Fruit fly (Drosophila melanogaster) whole organism: ENCODE data around the gene TM9SF3.

Experiments used
- CG8478 ChIP-seq: fragments of >200 bp; optimal IDR thresholded peaks from 2 replicates; lab custom pipeline; 2018; ENCODE audit warnings: inconsistent platforms
- EcR ChIP-seq, 2 experiments: fragments of >200 bp; optimal IDR thresholded peaks; 2 replicates each; lab custom pipeline; 2017; ENCODE audit warnings: missing biosample characterization in 2 of 2, missing genetic modification characterization in 2 of 2, missing genetic modification reagents in 2 of 2
- psq ChIP-seq: fragments of >200 bp; optimal IDR thresholded peaks from 2 replicates; lab custom pipeline; 2017

DNA sequence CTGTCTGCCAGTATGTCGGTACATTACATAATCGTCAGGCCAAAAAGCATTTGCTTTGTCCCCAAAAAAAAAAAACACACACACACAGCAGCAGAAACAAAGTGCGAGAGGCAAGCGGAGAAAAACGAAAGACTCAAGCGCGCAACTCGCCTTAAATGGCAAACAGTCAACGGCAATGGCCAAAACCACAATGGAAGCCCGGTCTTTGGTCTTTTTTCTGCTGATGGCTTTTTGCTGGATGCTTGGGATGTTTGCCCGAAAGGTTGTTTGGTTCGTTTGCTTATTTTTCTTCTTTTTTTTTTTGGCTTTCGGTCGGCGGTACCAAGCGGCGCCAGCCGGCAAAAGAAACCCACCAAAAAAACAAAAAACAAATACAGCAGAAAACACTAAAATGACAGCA, 32.7 kb downstream of the TM9SF3 start:
- TF ChIP-seq EcR (GFP tag; optimal IDR thresholded peaks at IDR 0.05; lab: Kevin White, UChicago): no peak
- TF ChIP-seq CG8478: no peak
- no peak for TF ChIP-seq psq (lab: Kevin White, UChicago)
